Fruit fly (Drosophila melanogaster) S2 (cell line): ENCODE results near the gene PolG2.

ENCODE experiments used
- CG8478 ChIP-seq: fragments of >200 bp; optimal IDR thresholded peaks from 2 replicates; lab custom pipeline; 2018
- CTCF ChIP-seq, 2 experiments: fragments of >200 bp; optimal IDR thresholded peaks; 2 replicates each; lab custom pipeline; 2018

DNA sequence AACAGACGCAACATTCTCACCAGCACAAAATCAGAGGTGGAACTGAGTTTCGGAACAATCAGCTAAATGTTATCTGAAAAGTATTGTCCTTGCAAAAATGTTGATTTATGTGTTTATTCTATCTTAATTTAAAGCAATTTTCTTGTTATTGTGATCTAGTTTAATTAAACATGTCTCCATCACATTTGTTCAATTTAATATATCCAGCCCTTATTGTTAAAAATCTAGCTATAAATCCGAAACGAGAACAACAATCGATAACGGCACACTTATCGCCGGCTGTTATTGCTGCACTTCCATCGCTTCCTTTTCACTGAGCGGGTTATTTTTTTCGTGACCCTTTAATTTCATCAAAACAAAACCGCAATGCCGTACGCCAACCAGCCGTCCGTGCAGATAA, at the start of gene PolG2, which contains the start of the genes GatC and Polr2C:
- TF ChIP-seq CTCF (optimal IDR thresholded peaks at IDR 0.05; lab: Kevin White, UChicago) (no peak), CG8478 (lab: Kevin White, UChicago) (no peak)
